Fruit fly (Drosophila melanogaster) whole organism, wandering third instar larva: Measurements from ENCODE around the gene CG43998.

ENCODE experiments used
- Hr78 ChIP-seq: fragments of >200 bp; optimal IDR thresholded peaks from 2 replicates; lab custom pipeline; 2017; ENCODE audit warnings: missing biosample characterization, missing genetic modification characterization
- OdsH ChIP-seq: fragments of 200-800 bp; sonication (Bioruptor generic); optimal IDR thresholded peaks from 2 replicates; lab custom pipeline; 2016; ENCODE audit warnings: missing biosample characterization, mild to moderate bottlenecking, missing genetic modification characterization
- Rel ChIP-seq, 2 experiments: fragments of 200-800 bp; sonication (Bioruptor generic) in 1 of 2; optimal IDR thresholded peaks; 2 replicates in 1 of 2; 3 replicates in 1 of 2; lab custom pipeline; 2016 to 2019; ENCODE audit warnings: mild to moderate bottlenecking in 2 of 2, missing biosample characterization in 2 of 2, missing genetic modification characterization in 2 of 2, moderate library complexity in 1 of 2
- Sp1 ChIP-seq: fragments of 200-800 bp; sonication (Bioruptor generic); optimal IDR thresholded peaks from 3 replicates; lab custom pipeline; 2019; ENCODE audit warnings: missing biosample characterization, mild to moderate bottlenecking, missing genetic modification characterization, moderate library complexity
- dl ChIP-seq, 2 experiments: fragments of 175-275, 200-275 bp in 1 of 2; fragments of 200-275 bp in 1 of 2; sonication (Bioruptor generic); optimal IDR thresholded peaks; lab custom pipeline; 2018; ENCODE audit warnings: mild to moderate bottlenecking in 2 of 2, missing biosample characterization in 2 of 2, missing genetic modification characterization in 2 of 2, moderate library complexity in 2 of 2; ENCODE audit not compliant: partially characterized antibody in 2 of 2, insufficient read depth in 1 of 2
- ey ChIP-seq: fragments of 200-800 bp; sonication (Bioruptor generic); optimal IDR thresholded peaks from 2 replicates; lab custom pipeline; 2016; ENCODE audit warnings: missing biosample characterization, missing genetic modification characterization
- pan ChIP-seq: fragments of >200 bp; optimal IDR thresholded peaks from 2 replicates; lab custom pipeline; 2017
- psq ChIP-seq: fragments of 200-800 bp; sonication (Bioruptor generic); optimal IDR thresholded peaks from 3 replicates; lab custom pipeline; 2017; ENCODE audit warnings: missing biosample characterization, mild to moderate bottlenecking, missing genetic modification characterization, moderate library complexity
- rgr ChIP-seq: fragments of 200-800 bp; sonication (Bioruptor generic); optimal IDR thresholded peaks from 3 replicates; lab custom pipeline; 2016; ENCODE audit warnings: missing biosample characterization, mild to moderate bottlenecking, missing genetic modification characterization
- sv ChIP-seq: fragments of 200-800 bp; sonication (Bioruptor generic); optimal IDR thresholded peaks from 3 replicates; lab custom pipeline; 2016; ENCODE audit warnings: missing biosample characterization, missing genetic modification characterization
- tai ChIP-seq: sonication (Bioruptor generic); optimal IDR thresholded peaks from 2 replicates; lab custom pipeline; 2016; ENCODE audit warnings: missing biosample characterization, missing genetic modification characterization

dm6 chr3R:23878318-23878799, 50.4 kb downstream of the CG43998 start:
- TF ChIP-seq dl (GFP tag; optimal IDR thresholded peaks at IDR 0.05; lab: Kevin White, UChicago; ENCODE audit: insufficient read depth in 1 of 2, partially characterized antibody in 2 of 2) = no peak
- no peak for TF ChIP-seq psq
- no peak for TF ChIP-seq pan (lab: Kevin White, UChicago)
- no peak for TF ChIP-seq Sp1 (GFP tag; lab: Kevin White, UChicago)
- no peak for TF ChIP-seq Rel (GFP tag; optimal IDR thresholded peaks at IDR 0.05; lab: Kevin White, UChicago)
- TF ChIP-seq Rel (tag; optimal IDR thresholded peaks at IDR 0.05; lab: Kevin White, UChicago) = no peak
- TF ChIP-seq Hr78 (GFP tag; lab: Kevin White, UChicago) = no peak
- TF ChIP-seq sv (GFP tag; lab: Kevin White, UChicago) = no peak
- TF ChIP-seq OdsH = no peak
- no peak for TF ChIP-seq ey (GFP tag; lab: Kevin White, UChicago)
- no peak for TF ChIP-seq tai (GFP tag; lab: Kevin White, UChicago)
- TF ChIP-seq rgr (GFP tag; lab: Kevin White, UChicago) = no peak
